Fruit fly (Drosophila melanogaster) whole organism, pupa: ENCODE results near the gene fln.

Experiments
- CG10348 ChIP-seq: fragments of 200-800 bp; sonication (Bioruptor generic); IDR thresholded peaks from 2 replicates; pipeline ENCODE4 v1.3.6; 2022; ENCODE audit warnings: missing biosample characterization, missing genetic modification characterization
- CG12605 ChIP-seq: fragments of 200-800 bp; sonication (Bioruptor generic); IDR thresholded peaks from 2 replicates; pipeline ENCODE4 v1.3.6; 2022; ENCODE audit warnings: missing biosample characterization, missing genetic modification characterization
- CG13204 ChIP-seq: fragments of 200-800 bp; sonication (Bioruptor generic); optimal IDR thresholded peaks from 2 replicates; lab custom pipeline; 2018; ENCODE audit warnings: missing biosample characterization, mild to moderate bottlenecking, missing genetic modification characterization, moderate library complexity
- CG14655 ChIP-seq: fragments of 200-800 bp; sonication (Bioruptor generic); optimal IDR thresholded peaks from 3 replicates; lab custom pipeline; 2017; ENCODE audit warnings: mild to moderate bottlenecking, missing biosample characterization, missing genetic modification reagents, missing genetic modification characterization
- CG15710 ChIP-seq: fragments of 200-800 bp; sonication (Bioruptor generic); optimal IDR thresholded peaks from 2 replicates; lab custom pipeline; 2018; ENCODE audit warnings: missing biosample characterization, mild to moderate bottlenecking, missing genetic modification characterization, moderate library complexity
- CG17806 ChIP-seq: fragments of 200-800 bp; sonication (Bioruptor generic); optimal IDR thresholded peaks from 2 replicates; lab custom pipeline; 2018; ENCODE audit warnings: missing biosample characterization, mild to moderate bottlenecking, missing genetic modification characterization, moderate library complexity
- CG32121 ChIP-seq: fragments of 200-800 bp; sonication (Bioruptor generic); IDR thresholded peaks from 2 replicates; pipeline ENCODE4 v1.3.6; 2022; ENCODE audit warnings: missing biosample characterization, missing genetic modification characterization
- CG34367 ChIP-seq: fragments of 200-800 bp; sonication (Bioruptor generic); optimal IDR thresholded peaks from 2 replicates; lab custom pipeline; 2018; ENCODE audit warnings: missing biosample characterization, mild to moderate bottlenecking, missing genetic modification characterization
- CG4496 ChIP-seq: fragments of 200-800 bp; sonication (Bioruptor generic); IDR thresholded peaks from 3 replicates; pipeline ENCODE4 v1.3.6; 2022; ENCODE audit warnings: missing biosample characterization, missing genetic modification characterization
- CG8159 ChIP-seq: fragments of 200-800 bp; sonication (Bioruptor generic); optimal IDR thresholded peaks from 3 replicates; lab custom pipeline; 2018; ENCODE audit warnings: missing biosample characterization, mild to moderate bottlenecking, missing genetic modification characterization, moderate library complexity
- CG8301 ChIP-seq: fragments of 200-800 bp; sonication (Bioruptor generic); optimal IDR thresholded peaks from 2 replicates; lab custom pipeline; 2018; ENCODE audit warnings: missing biosample characterization, mild to moderate bottlenecking, missing genetic modification characterization
- CG9948 ChIP-seq: fragments of 200-800 bp; sonication (Bioruptor generic); optimal IDR thresholded peaks from 2 replicates; lab custom pipeline; 2018; ENCODE audit warnings: missing biosample characterization, mild to moderate bottlenecking, missing genetic modification characterization, moderate library complexity
- D1 ChIP-seq: fragments of 200-800 bp; sonication (Bioruptor generic); optimal IDR thresholded peaks from 2 replicates; lab custom pipeline; 2018; ENCODE audit warnings: missing biosample characterization, mild to moderate bottlenecking, missing genetic modification characterization, moderate library complexity
- EcR ChIP-seq: fragments of 200-800 bp; sonication (Bioruptor generic); optimal IDR thresholded peaks from 3 replicates; lab custom pipeline; 2019; ENCODE audit warnings: missing biosample characterization, missing genetic modification characterization, mild to moderate bottlenecking, moderate library complexity, missing genetic modification reagents
- Ets98B ChIP-seq: fragments of 200-800 bp; sonication (Bioruptor generic); IDR thresholded peaks from 2 replicates; pipeline ENCODE4 v1.3.6; 2022; ENCODE audit warnings: missing biosample characterization, missing genetic modification characterization
- Pif1A ChIP-seq: fragments of 200-800 bp; sonication (Bioruptor generic); optimal IDR thresholded peaks from 3 replicates; lab custom pipeline; 2016; ENCODE audit warnings: missing biosample characterization, missing genetic modification characterization
- Pif1B ChIP-seq: fragments of 200-800 bp; sonication (Bioruptor generic); optimal IDR thresholded peaks from 3 replicates; lab custom pipeline; 2016; ENCODE audit warnings: missing biosample characterization, missing genetic modification characterization
- Snoo ChIP-seq: fragments of 200-800 bp; sonication (Bioruptor generic); optimal IDR thresholded peaks from 3 replicates; lab custom pipeline; 2017; ENCODE audit warnings: missing biosample characterization, mild to moderate bottlenecking, missing genetic modification characterization, inconsistent platforms
- fd96Ca ChIP-seq: fragments of 200-800 bp; sonication (Bioruptor generic); IDR thresholded peaks from 3 replicates; pipeline ENCODE4 v1.3.6; 2022; ENCODE audit warnings: missing biosample characterization, missing genetic modification characterization
- gl ChIP-seq: fragments of 200-800 bp; sonication (Bioruptor generic); optimal IDR thresholded peaks from 2 replicates; lab custom pipeline; 2018; ENCODE audit warnings: missing biosample characterization, mild to moderate bottlenecking, missing genetic modification characterization
- rn ChIP-seq: fragments of 200-800 bp; sonication (Bioruptor generic); IDR thresholded peaks from 2 replicates; pipeline ENCODE4 v1.3.6; 2022; ENCODE audit warnings: missing biosample characterization, missing genetic modification characterization

fln gene

DNA sequence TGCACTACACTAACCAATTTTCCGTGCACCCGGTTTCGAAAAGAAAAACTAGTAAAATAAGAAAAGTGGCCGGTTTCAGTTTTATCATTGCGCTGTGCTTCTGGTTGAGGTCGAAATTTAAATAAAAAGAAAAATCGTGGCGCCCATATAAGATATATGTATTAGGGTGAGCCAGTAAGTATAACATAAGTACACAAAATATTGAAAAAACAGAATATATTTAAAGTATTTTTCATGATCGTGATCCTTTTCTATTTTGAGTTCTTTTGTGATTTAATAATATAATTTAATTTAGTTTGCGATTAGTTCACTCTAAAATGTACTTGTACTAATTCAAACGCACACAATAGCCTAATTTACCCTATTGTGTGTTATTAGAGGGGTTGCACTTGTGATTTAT is 2.1 kb downstream of the fln start, which contains the start of gene Csas:
TSS of gene Csas (minus strand) at position 101 of the 400 bp plus-strand sequence.
- TF ChIP-seq CG14655 (GFP tag; lab: Kevin White, UChicago) (no peak), CG8159 (tag; lab: Kevin White, UChicago) (no peak), fd96Ca (GFP tag; lab: Robert Waterston, UW) (no peak), EcR (GFP tag; lab: Kevin White, UChicago) (no peak), CG17806 (tag; lab: Kevin White, UChicago) (no peak), CG34367 (tag; lab: Kevin White, UChicago) (no peak), Ets98B (no peak), CG12605 (GFP tag; lab: Robert Waterston, UW) (no peak), Pif1A (no peak), CG15710 (tag; lab: Kevin White, UChicago) (no peak), CG9948 (tag; lab: Kevin White, UChicago) (no peak), CG8301 (tag; lab: Kevin White, UChicago) (no peak), Snoo (tag; lab: Kevin White, UChicago) (no peak), CG4496 (GFP tag; lab: Robert Waterston, UW) (no peak), CG32121 (GFP tag; lab: Robert Waterston, UW) (no peak)

DNA sequence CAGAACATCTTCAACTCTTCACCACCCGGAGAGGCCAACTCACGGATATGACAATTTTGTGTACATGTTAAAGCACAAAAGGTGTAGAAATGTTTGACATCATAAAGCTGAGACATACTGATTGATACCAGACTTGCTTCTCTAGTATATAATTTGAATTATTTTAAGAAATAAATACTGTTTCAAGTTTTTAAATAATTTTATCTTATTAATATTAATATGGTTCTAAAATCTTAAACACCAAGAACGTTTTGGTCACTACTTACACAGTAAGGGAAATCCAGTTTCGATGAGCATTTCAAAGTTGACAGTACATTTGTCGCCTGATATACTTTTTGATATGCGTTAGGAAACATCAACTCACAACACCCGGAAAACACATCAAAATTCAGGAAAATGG is 5.3 kb downstream of the fln start, which contains the start of the genes hale and schuy:
TSS of gene hale (minus strand) at position 101 of the 400 bp plus-strand sequence.
TSS of gene schuy (plus strand) at position 326 of the 400 bp plus-strand sequence.
- TF ChIP-seq Pif1A (no peak), CG17806 (tag; lab: Kevin White, UChicago) (no peak), rn (GFP tag; lab: Robert Waterston, UW) (no peak), CG8301 (tag; lab: Kevin White, UChicago) (no peak), fd96Ca (GFP tag; lab: Robert Waterston, UW) (no peak), Ets98B (no peak), EcR (GFP tag; lab: Kevin White, UChicago) (no peak), CG10348 (no peak), CG9948 (tag; lab: Kevin White, UChicago) (no peak), Snoo (tag; lab: Kevin White, UChicago) (no peak), CG32121 (GFP tag; lab: Robert Waterston, UW) (no peak), CG8159 (tag; lab: Kevin White, UChicago) (no peak)

DNA sequence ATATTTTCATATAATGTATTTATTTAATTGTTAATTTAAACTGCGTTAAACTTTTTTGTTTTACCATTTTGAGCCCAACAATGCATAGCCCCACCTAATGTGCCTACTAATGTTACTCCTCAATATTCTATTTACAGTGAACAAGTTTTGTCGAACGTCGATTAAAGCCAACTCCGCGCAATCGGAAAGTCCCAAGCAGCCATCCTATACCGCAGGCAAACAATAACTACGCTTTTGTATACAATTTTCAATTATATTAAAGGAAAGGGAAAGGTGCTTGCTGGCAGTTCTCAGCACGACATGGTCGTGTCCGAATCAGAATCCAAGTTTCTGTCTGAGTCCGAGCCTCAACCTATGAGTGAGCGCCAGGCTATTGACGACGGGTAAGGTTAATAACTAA is 9.6 kb downstream of the fln start, which contains the start of gene CG17732:
TSS of gene CG17732 (plus strand) at position 301 of the 400 bp plus-strand sequence.
- no peak for TF ChIP-seq CG10348
- no peak for TF ChIP-seq CG34367 (tag; lab: Kevin White, UChicago)
- TF ChIP-seq rn (GFP tag; lab: Robert Waterston, UW): no peak
- TF ChIP-seq CG14655 (GFP tag; lab: Kevin White, UChicago): no peak
- TF ChIP-seq CG4496 (GFP tag; lab: Robert Waterston, UW): no peak
- TF ChIP-seq Ets98B: no peak
- no peak for TF ChIP-seq fd96Ca (GFP tag; lab: Robert Waterston, UW)
- no peak for TF ChIP-seq CG8301 (tag; lab: Kevin White, UChicago)
- no peak for TF ChIP-seq CG12605 (GFP tag; lab: Robert Waterston, UW)
- no peak for TF ChIP-seq CG8159 (tag; lab: Kevin White, UChicago)
- TF ChIP-seq CG32121 (GFP tag; lab: Robert Waterston, UW): no peak
- no peak for TF ChIP-seq CG13204 (GFP tag; lab: Kevin White, UChicago)
- no peak for TF ChIP-seq EcR (GFP tag; lab: Kevin White, UChicago)
- TF ChIP-seq Pif1B: no peak
- TF ChIP-seq, all 21 proteins: peak for 0

DNA sequence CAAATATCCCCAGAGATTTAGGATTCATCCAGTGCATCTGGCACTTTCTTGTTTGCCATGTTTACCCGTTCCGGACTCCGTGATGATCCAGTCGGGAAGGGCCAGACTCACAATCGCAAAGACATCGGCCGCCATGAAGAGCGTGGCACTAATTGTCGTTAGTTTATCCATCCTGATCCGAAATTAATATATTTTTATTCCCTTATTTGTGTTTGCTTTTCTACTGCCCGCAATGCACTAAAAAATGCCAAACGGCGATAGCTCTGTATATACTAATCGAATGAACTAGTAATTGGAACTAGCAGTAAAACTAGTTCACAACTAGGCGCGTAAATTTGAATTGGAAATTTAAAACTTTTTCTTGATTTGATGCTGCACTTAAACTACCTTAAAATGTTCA is 11.4 kb downstream of the fln start, which contains the start of gene CG14182:
TSS of gene CG14182 (minus strand) at position 221 of the 400 bp plus-strand sequence.
- TF ChIP-seq CG10348 (no peak), CG4496 (GFP tag; lab: Robert Waterston, UW) (no peak), CG14655 (GFP tag; lab: Kevin White, UChicago) (no peak), CG12605 (GFP tag; lab: Robert Waterston, UW) (no peak), CG9948 (tag; lab: Kevin White, UChicago) (no peak), CG8301 (tag; lab: Kevin White, UChicago) (no peak), CG15710 (tag; lab: Kevin White, UChicago) (no peak), gl (tag; lab: Kevin White, UChicago) (no peak), fd96Ca (GFP tag; lab: Robert Waterston, UW) (no peak), CG8159 (tag; lab: Kevin White, UChicago) (no peak), CG17806 (tag; lab: Kevin White, UChicago) (no peak), Ets98B (no peak), Snoo (tag; lab: Kevin White, UChicago) (no peak), EcR (GFP tag; lab: Kevin White, UChicago) (no peak), CG34367 (tag; lab: Kevin White, UChicago) (no peak), rn (GFP tag; lab: Robert Waterston, UW) (no peak), D1 (tag; lab: Kevin White, UChicago) (no peak), CG13204 (GFP tag; lab: Kevin White, UChicago) (no peak), Pif1B (no peak), CG32121 (GFP tag; lab: Robert Waterston, UW) (no peak)

DNA sequence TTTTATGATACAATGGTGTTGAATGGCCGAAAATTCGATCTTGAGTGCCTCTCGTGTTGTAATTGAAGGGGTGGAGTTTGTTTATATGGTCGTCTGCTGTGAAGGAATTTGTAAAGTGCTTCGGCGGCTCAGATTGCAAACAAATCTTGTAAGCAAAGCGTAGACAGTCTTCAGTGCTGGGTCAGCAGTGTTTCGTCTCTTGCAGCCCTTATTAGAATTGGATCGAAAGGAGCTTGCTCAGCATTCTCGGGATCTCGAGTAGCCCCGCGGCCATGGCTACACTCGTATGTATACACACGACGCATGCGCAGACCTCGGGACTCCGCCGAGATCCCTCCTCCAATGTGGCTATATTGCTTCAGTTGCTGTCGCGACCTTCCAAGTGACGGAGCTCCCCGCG is 12.9 kb downstream of the fln start:
- no peak for TF ChIP-seq CG10348
- no peak for TF ChIP-seq D1 (tag; lab: Kevin White, UChicago)
- TF ChIP-seq EcR (GFP tag; lab: Kevin White, UChicago): no peak
- no peak for TF ChIP-seq CG8159 (tag; lab: Kevin White, UChicago)
- TF ChIP-seq CG17806 (tag; lab: Kevin White, UChicago): no peak
- no peak for TF ChIP-seq CG14655 (GFP tag; lab: Kevin White, UChicago)
- no peak for TF ChIP-seq CG32121 (GFP tag; lab: Robert Waterston, UW)
- TF ChIP-seq CG13204 (GFP tag; lab: Kevin White, UChicago): no peak
- TF ChIP-seq CG34367 (tag; lab: Kevin White, UChicago): no peak
- TF ChIP-seq CG12605 (GFP tag; lab: Robert Waterston, UW): no peak
- no peak for TF ChIP-seq CG9948 (tag; lab: Kevin White, UChicago)
- TF ChIP-seq CG4496 (GFP tag; lab: Robert Waterston, UW): no peak
- TF ChIP-seq Snoo (tag; lab: Kevin White, UChicago): no peak
- no peak for TF ChIP-seq CG15710 (tag; lab: Kevin White, UChicago)
- TF ChIP-seq Ets98B: no peak
